Fruit fly (Drosophila melanogaster): ENCODE results near the gene Ho.

- TF ChIP-seq cad (GFP tag; optimal IDR thresholded peaks at IDR 0.05) (no peak), NC2β (GFP tag; optimal IDR thresholded peaks at IDR 0.05) (no peak), Dbx (GFP tag; IDR thresholded peaks at IDR 0.05) (no peak), gem (tag; optimal IDR thresholded peaks at IDR 0.05) (no peak), CG31441 (GFP tag; IDR thresholded peaks at IDR 0.05) (no peak), Doc3 (GFP tag; IDR thresholded peaks at IDR 0.05; ENCODE audit: partially characterized antibody) (no peak), croc (GFP tag; conservative IDR thresholded peaks at IDR 0.05) (no peak), Sox102F (GFP tag; optimal IDR thresholded peaks at IDR 0.05) (no peak), HLH4C (GFP tag; IDR thresholded peaks at IDR 0.05; ENCODE audit: partially characterized antibody) (no peak), exex (tag; optimal IDR thresholded peaks at IDR 0.05) (peak; percentile 95)
Measured at dm6 chr3R:11665925-11666687, 13.4 kb upstream of the Ho start.
